Worm (Caenorhabditis elegans): Measurements from ENCODE around the gene lin-23.

lin-23 gene

DNA sequence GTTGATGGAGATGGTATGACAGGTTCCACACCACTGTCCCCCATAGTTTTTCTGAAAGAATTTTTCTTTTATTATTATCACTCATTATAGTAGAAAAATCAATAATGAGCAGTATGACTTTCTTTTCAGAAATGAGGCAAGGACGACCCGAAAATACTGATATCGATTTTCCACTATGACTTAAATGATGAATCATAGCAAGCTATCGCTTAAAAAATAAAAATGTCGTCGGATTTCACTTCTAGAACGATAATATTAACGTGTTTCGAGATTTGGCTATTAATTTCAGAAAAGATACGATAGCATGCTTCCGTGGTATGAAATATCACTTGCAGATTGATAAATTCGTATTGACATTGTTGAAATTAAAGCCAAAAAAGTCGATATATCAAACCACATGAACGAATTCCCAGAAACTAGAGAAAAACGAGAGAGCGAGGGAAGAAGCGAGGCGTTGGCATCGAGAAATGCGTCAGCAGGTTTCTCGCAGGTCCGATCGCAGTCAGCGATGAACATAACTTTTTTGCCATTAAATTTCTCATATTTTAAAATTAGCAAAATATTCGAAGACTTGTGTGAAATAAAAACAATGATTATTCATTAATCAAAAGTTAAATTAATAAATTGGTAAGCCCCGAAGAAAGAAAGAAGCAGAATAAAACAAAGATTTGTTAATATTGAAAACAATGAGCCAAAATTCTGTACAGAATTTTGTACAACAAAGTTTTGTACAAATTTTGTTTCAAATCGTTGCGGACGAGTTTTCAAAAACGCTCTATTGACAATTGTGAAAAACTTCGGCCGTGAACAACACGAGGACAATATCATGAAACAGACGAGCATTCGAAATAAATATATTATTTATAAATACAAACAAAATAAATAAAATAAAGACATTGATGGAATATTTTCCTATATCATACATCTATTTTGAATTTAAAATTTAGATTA, 15.4 kb upstream of the lin-23 start, which contains the start of gene C32D5.11 (continued):
- peak; percentile 78 for TF ChIP-seq unc-86 (tag; optimal IDR thresholded peaks at IDR 0.05)
- peak; percentile 72 for TF ChIP-seq nhr-19 (GFP tag; conservative IDR thresholded peaks at IDR 0.05)
- TF ChIP-seq nhr-11 (tag; optimal IDR thresholded peaks at IDR 0.05), result no peak
- TF ChIP-seq pax-3 (tag; optimal IDR thresholded peaks at IDR 0.05), result peak; percentile 17
- no peak for TF ChIP-seq unc-62 (GFP tag; optimal IDR thresholded peaks at IDR 0.05)
- no peak for TF ChIP-seq egl-27 (tag; optimal IDR thresholded peaks at IDR 0.05)
- TF ChIP-seq nhr-84 (tag; optimal IDR thresholded peaks at IDR 0.05), result no peak
- peak; percentile 63 for TF ChIP-seq isw-1 (GFP tag; IDR thresholded peaks at IDR 0.05)
- peak; percentile 49 to 81 (median 78) for TF ChIP-seq dpl-1 (GFP tag; optimal IDR thresholded peaks at IDR 0.05)
- TF ChIP-seq skn-1 (tag; optimal IDR thresholded peaks at IDR 0.05), result peak; percentile 54
- TF ChIP-seq ces-1 (GFP tag; optimal IDR thresholded peaks at IDR 0.05), result no peak
- TF ChIP-seq sox-4 (tag; optimal IDR thresholded peaks at IDR 0.05), result no peak
- TF ChIP-seq nhr-12 (tag; optimal IDR thresholded peaks at IDR 0.05), result no peak
- TF ChIP-seq pag-3 (tag; optimal IDR thresholded peaks at IDR 0.05; ENCODE audit: borderline replicate concordance, insufficient read depth), result peak; percentile 1

DNA sequence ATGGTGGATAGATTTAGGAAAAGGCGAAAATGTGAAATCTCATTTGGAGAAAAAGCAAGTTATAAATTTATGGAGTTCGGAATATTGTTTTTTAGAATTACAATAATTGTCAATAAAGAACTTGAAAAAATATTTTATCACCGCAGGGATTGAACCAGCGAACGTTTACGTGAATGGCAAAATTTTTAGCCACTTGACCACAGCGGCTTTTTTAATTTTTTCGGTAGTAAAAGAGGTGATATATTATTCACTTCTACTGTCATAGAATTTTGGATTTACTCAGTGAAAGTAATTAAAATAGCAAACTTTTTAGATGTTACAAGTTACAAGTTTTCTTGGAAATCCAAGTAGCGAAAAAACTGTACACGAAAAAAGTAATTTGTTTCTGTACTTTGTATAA, 12.9 kb upstream of the lin-23 start:
- no peak for TF ChIP-seq tbx-2 (tag; optimal IDR thresholded peaks at IDR 0.05)
- TF ChIP-seq snu-23 (GFP tag; optimal IDR thresholded peaks at IDR 0.05), result no peak
- TF ChIP-seq fkh-8 (tag; optimal IDR thresholded peaks at IDR 0.05), result no peak
- no peak for TF ChIP-seq efl-3 (GFP tag; optimal IDR thresholded peaks at IDR 0.05)
- no peak for TF ChIP-seq unc-86 (tag; optimal IDR thresholded peaks at IDR 0.05)
- no peak for TF ChIP-seq alr-1 (tag; optimal IDR thresholded peaks at IDR 0.05; ENCODE audit: borderline replicate concordance)
- no peak for TF ChIP-seq hlh-4 (tag; optimal IDR thresholded peaks at IDR 0.05)
- TF ChIP-seq tlp-1 (tag; optimal IDR thresholded peaks at IDR 0.05), result no peak
- no peak for TF ChIP-seq unc-130 (tag; optimal IDR thresholded peaks at IDR 0.05)
- no peak for TF ChIP-seq lin-13 (GFP tag; optimal IDR thresholded peaks at IDR 0.05)
- TF ChIP-seq F16B12.6 (tag; optimal IDR thresholded peaks at IDR 0.05), result no peak
- TF ChIP-seq sox-4 (tag; optimal IDR thresholded peaks at IDR 0.05), result no peak
- TF ChIP-seq lin-15B (tag; optimal IDR thresholded peaks at IDR 0.05), result no peak
- TF ChIP-seq ceh-82 (tag; optimal IDR thresholded peaks at IDR 0.05), result no peak
- TF ChIP-seq elt-3 (tag; optimal IDR thresholded peaks at IDR 0.05), result no peak
- TF ChIP-seq vab-15 (tag; optimal IDR thresholded peaks at IDR 0.05), result no peak
- TF ChIP-seq mdl-1 (tag; optimal IDR thresholded peaks at IDR 0.05), result no peak
- no peak for TF ChIP-seq nhr-77 (tag; optimal IDR thresholded peaks at IDR 0.05)
- no peak for TF ChIP-seq fkh-10 (GFP tag; optimal IDR thresholded peaks at IDR 0.05)

- TF ChIP-seq blmp-1 (tag; optimal IDR thresholded peaks at IDR 0.05), result peak; percentile 28
- TF ChIP-seq lsy-2 (tag; optimal IDR thresholded peaks at IDR 0.05), result no peak
These were observed 12.2 kb upstream of the lin-23 start, which contains the start of gene C32D5.12 for ce11 chrII:6358905-6359304. C32D5.12 (minus strand) TSS chrII:6359005.

DNA sequence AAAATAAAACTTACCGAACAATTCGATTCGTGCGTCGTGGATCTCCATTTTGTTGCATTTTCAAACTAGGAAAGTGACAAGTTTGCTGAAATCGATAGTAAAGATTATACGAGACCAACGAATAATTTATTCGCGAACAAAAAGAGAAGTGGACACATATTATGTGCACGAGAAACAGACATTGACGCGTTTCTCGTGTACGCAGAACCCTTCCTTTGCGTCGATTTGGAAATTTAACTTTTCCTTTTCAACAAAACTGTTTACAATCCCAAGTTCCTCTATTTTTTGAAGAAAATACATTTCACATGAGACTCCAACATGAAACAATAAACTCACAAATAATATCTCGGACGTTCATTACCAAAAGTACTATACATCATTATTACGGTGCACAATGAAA, 10.3 kb upstream of the lin-23 start, which contains the start of gene K10B2.4:
Gene K10B2.4 (minus strand): TSS at position 138 of the 400 bp plus-strand sequence.
- TF ChIP-seq mab-9 (GFP tag; IDR thresholded peaks at IDR 0.05), result no peak
- peak; percentile 56 to 77 (median 75) for TF ChIP-seq dpl-1 (GFP tag; optimal IDR thresholded peaks at IDR 0.05)
- TF ChIP-seq tlp-1 (tag; optimal IDR thresholded peaks at IDR 0.05), result no peak
- no peak for TF ChIP-seq fkh-4 (tag; optimal IDR thresholded peaks at IDR 0.05; ENCODE audit: borderline replicate concordance)
- no peak for TF ChIP-seq aha-1 (tag; optimal IDR thresholded peaks at IDR 0.05)
- TF ChIP-seq nhr-28 (tag; optimal IDR thresholded peaks at IDR 0.05), result no peak
- TF ChIP-seq nhr-85 (tag), result peak; percentile 2
- peak; percentile 72 for TF ChIP-seq swsn-7 (tag; optimal IDR thresholded peaks at IDR 0.05)
- TF ChIP-seq nhr-20 (tag; optimal IDR thresholded peaks at IDR 0.05), result peak; percentile 82
- TF ChIP-seq skn-1 (tag; optimal IDR thresholded peaks at IDR 0.05), result peak; percentile 35
- TF ChIP-seq F16B12.6 (tag; optimal IDR thresholded peaks at IDR 0.05), result peak; percentile 14
- no peak for TF ChIP-seq nhr-84 (tag; optimal IDR thresholded peaks at IDR 0.05)
- no peak for TF ChIP-seq unc-98 (GFP tag; IDR thresholded peaks at IDR 0.05)
- TF ChIP-seq elt-3 (tag; optimal IDR thresholded peaks at IDR 0.05), result peak in 1 of 6 experiments; percentile 37
- TF ChIP-seq nhr-90 (tag; optimal IDR thresholded peaks at IDR 0.05; ENCODE audit: poor library complexity), result peak; percentile 54
- TF ChIP-seq isw-1 (GFP tag; IDR thresholded peaks at IDR 0.05), result no peak
- no peak for TF ChIP-seq zag-1 (tag; optimal IDR thresholded peaks at IDR 0.05)
- TF ChIP-seq sox-4 (tag; optimal IDR thresholded peaks at IDR 0.05), result no peak
- TF ChIP-seq lin-39 (tag; optimal IDR thresholded peaks at IDR 0.05), result peak; percentile 15
- TF ChIP-seq mep-1 (tag; optimal IDR thresholded peaks at IDR 0.05), result peak; percentile 65
- TF ChIP-seq Y116A8C.19 (tag; optimal IDR thresholded peaks at IDR 0.05; ENCODE audit: borderline replicate concordance), result no peak
